Worm (Caenorhabditis elegans) whole organism, midembryonic: ENCODE measurements around the gene clec-58.

ENCODE experiments used
- T22C8.4 ChIP-seq: fragments of 200-800 bp; sonication (Bioruptor generic); IDR thresholded peaks from 2 replicates; pipeline ENCODE4 v1.3.6; 2022; ENCODE audit warnings: missing genetic modification characterization, missing compliant biosample characterization
- cog-1 ChIP-seq: sonication (generic microtip); optimal IDR thresholded peaks from 2 replicates; lab custom pipeline; 2016; ENCODE audit warnings: missing genetic modification characterization, missing compliant biosample characterization
- flt-1 ChIP-seq: fragments of 200-800 bp; sonication (Bioruptor generic); IDR thresholded peaks from 2 replicates; pipeline ENCODE4 v1.3.6; 2022; ENCODE audit warnings: missing genetic modification characterization, missing compliant biosample characterization
- klf-2 ChIP-seq: fragments of 200-800 bp; sonication (Bioruptor generic); conservative IDR thresholded peaks from 2 replicates; pipeline ENCODE4 v1.3.6; 2022; ENCODE audit warnings: missing genetic modification reagents, missing genetic modification characterization, missing compliant biosample characterization
- med-1 ChIP-seq: sonication (generic microtip); optimal IDR thresholded peaks from 2 replicates; lab custom pipeline; 2017; ENCODE audit warnings: missing genetic modification characterization, mild to moderate bottlenecking, missing compliant biosample characterization, antibody characterized with exemption, missing genetic modification reagents; ENCODE audit not compliant: insufficient read depth
- ref-1 ChIP-seq: fragments of 200-800 bp; sonication (Bioruptor generic); conservative IDR thresholded peaks from 2 replicates; pipeline ENCODE4 v1.3.6; 2022; ENCODE audit warnings: missing genetic modification reagents, missing genetic modification characterization, missing compliant biosample characterization
- tab-1 ChIP-seq: fragments of 200-800 bp; sonication (Bioruptor generic); IDR thresholded peaks from 2 replicates; pipeline ENCODE4 v1.3.6; 2022; ENCODE audit warnings: missing genetic modification characterization, missing compliant biosample characterization
- ztf-23 ChIP-seq: fragments of 200-800 bp; sonication (Bioruptor generic); IDR thresholded peaks from 2 replicates; pipeline ENCODE4 v1.3.6; 2022; ENCODE audit warnings: missing genetic modification reagents, missing genetic modification characterization, missing compliant biosample characterization
- ztf-29 ChIP-seq: fragments of 200-800 bp; sonication (Bioruptor generic); IDR thresholded peaks from 2 replicates; pipeline ENCODE4 v1.3.6; 2022; ENCODE audit warnings: missing genetic modification reagents, missing genetic modification characterization, missing compliant biosample characterization

The clec-58 gene

ce11 chrII:10456979-10457378, 19.0 kb downstream of the clec-58 start, which contains the start of gene ZK673.11:
ZK673.11 (plus strand) TSS chrII:10457279.
- no peak for TF ChIP-seq ztf-29
- TF ChIP-seq cog-1: no peak
- TF ChIP-seq T22C8.4 (GFP tag; lab: Robert Waterston, UW): no peak
- no peak for TF ChIP-seq klf-2 (GFP tag; lab: Robert Waterston, UW)
- TF ChIP-seq flt-1 (GFP tag; lab: Robert Waterston, UW): no peak
- TF ChIP-seq ref-1: no peak
- TF ChIP-seq tab-1 (GFP tag; lab: Robert Waterston, UW): no peak
- TF ChIP-seq med-1 (GFP tag; lab: Kevin White, UChicago): no peak
- no peak for TF ChIP-seq ztf-23 (GFP tag; lab: Robert Waterston, UW)

ce11 chrII:10452620-10453019, 23.3 kb downstream of the clec-58 start, which contains the start of gene ZK673.4:
ZK673.4 (plus strand) TSS chrII:10452920.
- TF ChIP-seq flt-1 (GFP tag; lab: Robert Waterston, UW) (no peak), ztf-23 (GFP tag; lab: Robert Waterston, UW) (no peak), tab-1 (GFP tag; lab: Robert Waterston, UW) (no peak), T22C8.4 (GFP tag; lab: Robert Waterston, UW) (no peak), ref-1 (no peak), med-1 (GFP tag; lab: Kevin White, UChicago) (no peak), cog-1 (no peak), ztf-29 (no peak), klf-2 (GFP tag; lab: Robert Waterston, UW) (no peak)

- TF ChIP-seq ztf-29: no peak
- no peak for TF ChIP-seq med-1 (GFP tag; lab: Kevin White, UChicago)
- no peak for TF ChIP-seq tab-1 (GFP tag; lab: Robert Waterston, UW)
- TF ChIP-seq cog-1: no peak
- no peak for TF ChIP-seq flt-1 (GFP tag; lab: Robert Waterston, UW)
- no peak for TF ChIP-seq klf-2 (GFP tag; lab: Robert Waterston, UW)
These were observed 25.6 kb downstream of the clec-58 start for ce11 chrII:10450335-10450734.

- no peak for TF ChIP-seq ztf-23 (GFP tag; lab: Robert Waterston, UW)
- no peak for TF ChIP-seq ztf-29
- TF ChIP-seq ref-1: no peak
- TF ChIP-seq cog-1: no peak
- no peak for TF ChIP-seq klf-2 (GFP tag; lab: Robert Waterston, UW)
- no peak for TF ChIP-seq tab-1 (GFP tag; lab: Robert Waterston, UW)
- no peak for TF ChIP-seq med-1 (GFP tag; lab: Kevin White, UChicago)
- TF ChIP-seq flt-1 (GFP tag; lab: Robert Waterston, UW): no peak
These were observed 26.2 kb downstream of the clec-58 start, which contains the start of gene lin-56 for ce11 chrII:10449707-10450106. lin-56 (plus strand) TSS chrII:10450007.

- TF ChIP-seq ref-1: no peak
- TF ChIP-seq ztf-29: no peak
- TF ChIP-seq med-1 (GFP tag; lab: Kevin White, UChicago): no peak
- TF ChIP-seq flt-1 (GFP tag; lab: Robert Waterston, UW): no peak
- no peak for TF ChIP-seq klf-2 (GFP tag; lab: Robert Waterston, UW)
- TF ChIP-seq tab-1 (GFP tag; lab: Robert Waterston, UW): no peak
- TF ChIP-seq ztf-23 (GFP tag; lab: Robert Waterston, UW): no peak
- no peak for TF ChIP-seq T22C8.4 (GFP tag; lab: Robert Waterston, UW)
- no peak for TF ChIP-seq cog-1
These were observed 28.3 kb downstream of the clec-58 start, which contains the start of gene ZK673.2 for ce11 chrII:10447348-10448316. ZK673.2 (plus strand) TSS chrII:10448266.

- TF ChIP-seq ztf-23 (GFP tag; lab: Robert Waterston, UW) (no peak), ref-1 (no peak), tab-1 (GFP tag; lab: Robert Waterston, UW) (no peak), klf-2 (GFP tag; lab: Robert Waterston, UW) (no peak)
These were observed 29.1 kb downstream of the clec-58 start for ce11 chrII:10446814-10447213.

ce11 chrII:10446300-10446699, 29.6 kb downstream of the clec-58 start:
- TF ChIP-seq cog-1: no peak
- no peak for TF ChIP-seq med-1 (GFP tag; lab: Kevin White, UChicago)
- no peak for TF ChIP-seq tab-1 (GFP tag; lab: Robert Waterston, UW)
- TF ChIP-seq ztf-29: no peak
- TF ChIP-seq ztf-23 (GFP tag; lab: Robert Waterston, UW): no peak
- no peak for TF ChIP-seq T22C8.4 (GFP tag; lab: Robert Waterston, UW)
- TF ChIP-seq ref-1: no peak

ce11 chrII:10445738-10446137, 30.2 kb downstream of the clec-58 start:
- TF ChIP-seq ref-1: no peak
- TF ChIP-seq ztf-29: no peak
- no peak for TF ChIP-seq cog-1
- TF ChIP-seq med-1 (GFP tag; lab: Kevin White, UChicago): no peak
- no peak for TF ChIP-seq klf-2 (GFP tag; lab: Robert Waterston, UW)
- no peak for TF ChIP-seq tab-1 (GFP tag; lab: Robert Waterston, UW)
- no peak for TF ChIP-seq ztf-23 (GFP tag; lab: Robert Waterston, UW)
- no peak for TF ChIP-seq T22C8.4 (GFP tag; lab: Robert Waterston, UW)

ce11 chrII:10444971-10445707, 30.8 kb downstream of the clec-58 start:
- no peak for TF ChIP-seq klf-2 (GFP tag; lab: Robert Waterston, UW)
- TF ChIP-seq ref-1: no peak
- no peak for TF ChIP-seq tab-1 (GFP tag; lab: Robert Waterston, UW)
- no peak for TF ChIP-seq med-1 (GFP tag; lab: Kevin White, UChicago)
- TF ChIP-seq T22C8.4 (GFP tag; lab: Robert Waterston, UW): no peak
